1 fruit fly cellular context compared by ENCODE assay signal in the genomic region with DNA sequence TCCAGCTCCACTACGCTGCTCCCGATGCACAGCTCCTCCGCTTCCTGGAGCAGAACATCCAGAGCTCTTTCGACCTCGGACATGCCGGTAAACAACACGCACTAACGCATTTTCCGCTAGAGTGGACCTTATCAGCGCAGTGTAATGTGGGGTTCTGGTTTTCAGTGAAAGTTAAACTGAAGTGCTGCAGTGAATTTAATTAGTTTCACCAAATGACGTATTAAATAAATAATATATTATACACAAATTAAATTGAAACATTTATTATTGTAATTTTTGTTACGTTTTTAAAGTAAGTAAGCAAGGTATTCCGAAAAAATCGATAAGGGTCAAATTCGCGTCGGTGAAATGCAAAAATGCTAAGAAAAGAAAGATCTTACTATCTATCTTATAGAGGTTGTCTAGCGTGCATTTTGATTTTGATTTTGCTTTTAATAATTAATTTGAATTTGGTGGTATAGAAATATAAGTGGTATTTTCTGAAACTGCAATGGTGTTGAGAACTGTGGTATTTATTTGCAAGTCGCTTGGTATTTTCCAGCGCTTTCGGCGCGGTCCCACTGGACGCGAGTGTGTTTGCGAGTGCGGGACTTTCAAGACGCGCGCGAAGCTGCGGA.
TF ChIP-seq lines count a peak whose summit lies in the region.

A gene (minus strand): TSS at position 107 of the 617 bp plus-strand sequence.
A gene (plus strand): TSS at position 594 of the 617 bp plus-strand sequence.

TF ChIP-seq in whole organism, embryonic, 481 proteins besides CTCF, POLR2A, EP300 and RAD21 (continued from another document and continues in another):
- TF ChIP-seq pum (GFP tag; optimal IDR thresholded peaks at IDR 0.05; lab: Kevin White, UChicago) (no peak), CG10147 (GFP tag; optimal IDR thresholded peaks at IDR 0.05; lab: Kevin White, UChicago) (peak; percentile 75), CG6689 (GFP tag; IDR thresholded peaks at IDR 0.05; lab: Robert Waterston, UW) (peak; percentile 65), sqz (GFP tag; optimal IDR thresholded peaks at IDR 0.05; lab: Kevin White, UChicago) (no peak), Bteb2 (GFP tag; optimal IDR thresholded peaks at IDR 0.05; lab: Kevin White, UChicago) (no peak), B-H2 (GFP tag; optimal IDR thresholded peaks at IDR 0.05; lab: Kevin White, UChicago) (no peak), ERR (GFP tag; optimal IDR thresholded peaks at IDR 0.05; lab: Kevin White, UChicago) (no peak), CG7963 (GFP tag; IDR thresholded peaks at IDR 0.05; lab: Robert Waterston, UW; ENCODE audit: partially characterized antibody) (no peak), pho (GFP tag; optimal IDR thresholded peaks at IDR 0.05; lab: Kevin White, UChicago) (no peak), pros (GFP tag; optimal IDR thresholded peaks at IDR 0.05; lab: Kevin White, UChicago) (no peak), toy (GFP tag; IDR thresholded peaks at IDR 0.05; lab: Robert Waterston, UW) (peak; percentile 25; the same call in 1 of the 2 replicates), her (GFP tag; optimal IDR thresholded peaks at IDR 0.05; lab: Kevin White, UChicago) (no peak), E2f1 (GFP tag; IDR thresholded peaks at IDR 0.05; lab: Robert Waterston, UW) (peak; percentile 61), CG11085 (GFP tag; IDR thresholded peaks at IDR 0.05; lab: Robert Waterston, UW) (peak; percentile 63), CG1647 (GFP tag; optimal IDR thresholded peaks at IDR 0.05; lab: Kevin White, UChicago) (peak; percentile 14), gce (GFP tag; IDR thresholded peaks at IDR 0.05; lab: Robert Waterston, UW) (peak; percentile 38; the same call in 1 of the 3 replicates), gem (tag; optimal IDR thresholded peaks at IDR 0.05; lab: Kevin White, UChicago) (no peak), CG15269 (tag; optimal IDR thresholded peaks at IDR 0.05; lab: Kevin White, UChicago) (no peak), Dp (GFP tag; optimal IDR thresholded peaks at IDR 0.05; lab: Kevin White, UChicago) (peak; percentile 81), CG11093 (GFP tag; IDR thresholded peaks at IDR 0.05; lab: Robert Waterston, UW) (peak; percentile 42; the same call in 2 of the 3 replicates), nmo (GFP tag; optimal IDR thresholded peaks at IDR 0.05; lab: Kevin White, UChicago) (peak; percentile 39), CG17385 (GFP tag; optimal IDR thresholded peaks at IDR 0.05; lab: Kevin White, UChicago) (no peak), sens-2 (GFP tag; IDR thresholded peaks at IDR 0.05; lab: Robert Waterston, UW) (peak; percentile 79), fd3F (GFP tag; optimal IDR thresholded peaks at IDR 0.05; lab: Kevin White, UChicago) (no peak), CG30020 (tag; optimal IDR thresholded peaks at IDR 0.05; lab: Kevin White, UChicago) (peak; percentile 58), repo (GFP tag; optimal IDR thresholded peaks at IDR 0.05; lab: Kevin White, UChicago) (peak; percentile 49), NFAT (GFP tag; IDR thresholded peaks at IDR 0.05; lab: Robert Waterston, UW) (peak; percentile 83), Dip2 (GFP tag; IDR thresholded peaks at IDR 0.05; lab: Robert Waterston, UW) (no peak), CG13296 (GFP tag; optimal IDR thresholded peaks at IDR 0.05; lab: Kevin White, UChicago) (peak; percentile 53), dimm (GFP tag; IDR thresholded peaks at IDR 0.05; lab: Robert Waterston, UW) (0 out of 2 replicates have a peak, but pooled peaks have one; percentile 29), CG5245 (GFP tag; optimal IDR thresholded peaks at IDR 0.05; lab: Kevin White, UChicago) (peak; percentile 73), so (GFP tag; IDR thresholded peaks at IDR 0.05; lab: Robert Waterston, UW) (peak; percentile 58; the same call in 1 of the 3 replicates), wdn (GFP tag; IDR thresholded peaks at IDR 0.05; lab: Robert Waterston, UW) (no peak), trem (tag; optimal IDR thresholded peaks at IDR 0.05; lab: Kevin White, UChicago) (no peak), kni (GFP tag; optimal IDR thresholded peaks at IDR 0.05; lab: Kevin White, UChicago) (no peak), da (GFP tag; optimal IDR thresholded peaks at IDR 0.05; lab: Kevin White, UChicago) (no peak), pb (GFP tag; optimal IDR thresholded peaks at IDR 0.05; lab: Kevin White, UChicago) (peak; percentile 39), sd (tag; optimal IDR thresholded peaks at IDR 0.05; lab: Kevin White, UChicago) (no peak), ab (GFP tag; optimal IDR thresholded peaks at IDR 0.05; lab: Kevin White, UChicago) (no peak), Stat92E (GFP tag; optimal IDR thresholded peaks at IDR 0.05; lab: Kevin White, UChicago) (no peak), CG7372 (GFP tag; IDR thresholded peaks at IDR 0.05; lab: Robert Waterston, UW) (peak; percentile 62), CG34224 (GFP tag; IDR thresholded peaks at IDR 0.05; lab: Robert Waterston, UW; ENCODE audit: partially characterized antibody) (no peak), psq (GFP tag; optimal IDR thresholded peaks at IDR 0.05; lab: Kevin White, UChicago) (no peak), Hey (tag; optimal IDR thresholded peaks at IDR 0.05; lab: Kevin White, UChicago) (no peak), Sry-δ (GFP tag; optimal IDR thresholded peaks at IDR 0.05; lab: Kevin White, UChicago) (peak; percentile 2), grn (GFP tag; optimal IDR thresholded peaks at IDR 0.05; lab: Kevin White, UChicago) (no peak), zen2 (GFP tag; IDR thresholded peaks at IDR 0.05; lab: Robert Waterston, UW; ENCODE audit: partially characterized antibody) (no peak), CG8478 (optimal IDR thresholded peaks at IDR 0.05; lab: Kevin White, UChicago) (no peak), CG12391 (tag; optimal IDR thresholded peaks at IDR 0.05; lab: Kevin White, UChicago) (peak; percentile 32), CG4820 (GFP tag; optimal IDR thresholded peaks at IDR 0.05; lab: Kevin White, UChicago) (peak; percentile 62), CG13424 (tag; optimal IDR thresholded peaks at IDR 0.05; lab: Kevin White, UChicago) (peak; percentile 19), Dref (GFP tag; IDR thresholded peaks at IDR 0.05; lab: Robert Waterston, UW) (no peak; the same call in 1 of the 2 replicates), CG1024 (GFP tag; IDR thresholded peaks at IDR 0.05; lab: Robert Waterston, UW) (peak; percentile 77), sisA (GFP tag; IDR thresholded peaks at IDR 0.05; lab: Robert Waterston, UW) (peak; percentile 70; the same call in 1 of the 2 replicates), fd64A (GFP tag; optimal IDR thresholded peaks at IDR 0.05; lab: Kevin White, UChicago) (no peak), CG3847 (GFP tag; IDR thresholded peaks at IDR 0.05; lab: Robert Waterston, UW) (peak; percentile 55), Trl (optimal IDR thresholded peaks at IDR 0.05; lab: Kevin White, UChicago) (no peak), Trl (GFP tag; optimal IDR thresholded peaks at IDR 0.05; lab: Kevin White, UChicago) (peak; percentile 11), otp (GFP tag; IDR thresholded peaks at IDR 0.05; lab: Robert Waterston, UW) (peak; percentile 69; the same call in 1 of the 3 replicates), CG6654 (GFP tag; optimal IDR thresholded peaks at IDR 0.05; lab: Kevin White, UChicago) (peak; percentile 56), sc (optimal IDR thresholded peaks at IDR 0.05; lab: Kevin White, UChicago) (no peak), sc (GFP tag; optimal IDR thresholded peaks at IDR 0.05; lab: Kevin White, UChicago) (no peak), fd102C (GFP tag; optimal IDR thresholded peaks at IDR 0.05; lab: Kevin White, UChicago) (no peak), CG6791 (GFP tag; IDR thresholded peaks at IDR 0.05; lab: Robert Waterston, UW; ENCODE audit: partially characterized antibody) (no peak), ato (GFP tag; IDR thresholded peaks at IDR 0.05; lab: Robert Waterston, UW; ENCODE audit: partially characterized antibody) (no peak), Mad (GFP tag; optimal IDR thresholded peaks at IDR 0.05; lab: Kevin White, UChicago) (no peak), C15 (GFP tag; IDR thresholded peaks at IDR 0.05; lab: Robert Waterston, UW) (no peak), Hand (GFP tag; optimal IDR thresholded peaks at IDR 0.05; lab: Kevin White, UChicago) (no peak), Ada2b (GFP tag; IDR thresholded peaks at IDR 0.05; lab: Robert Waterston, UW) (peak; percentile 84), H2.0 (GFP tag; IDR thresholded peaks at IDR 0.05; lab: Robert Waterston, UW) (peak; percentile 63), cwo (GFP tag; optimal IDR thresholded peaks at IDR 0.05; lab: Kevin White, UChicago) (peak; percentile 21), vvl (GFP tag; IDR thresholded peaks at IDR 0.05; lab: Robert Waterston, UW) (peak; percentile 88), jigr1 (GFP tag; IDR thresholded peaks at IDR 0.05; lab: Robert Waterston, UW) (no peak), Ets65A (GFP tag; lab: Kevin White, UChicago) (peak; percentile 96), pfk (GFP tag; optimal IDR thresholded peaks at IDR 0.05; lab: Kevin White, UChicago) (no peak), HLH3B (GFP tag; IDR thresholded peaks at IDR 0.05; lab: Robert Waterston, UW) (peak; percentile 68), H15 (GFP tag; IDR thresholded peaks at IDR 0.05; lab: Robert Waterston, UW) (peak; percentile 60; the same call in 2 of the 3 replicates), en (GFP tag; optimal IDR thresholded peaks at IDR 0.05; lab: Kevin White, UChicago) (no peak), CG3726 (GFP tag; IDR thresholded peaks at IDR 0.05; lab: Robert Waterston, UW) (no peak), wor (GFP tag; IDR thresholded peaks at IDR 0.05; lab: Robert Waterston, UW) (no peak), CG12071 (GFP tag; optimal IDR thresholded peaks at IDR 0.05; lab: Kevin White, UChicago) (peak; percentile 63), CG8290 (GFP tag; optimal IDR thresholded peaks at IDR 0.05; lab: Kevin White, UChicago) (no peak), CG8290 (tag; optimal IDR thresholded peaks at IDR 0.05; lab: Kevin White, UChicago) (no peak), CG34376 (GFP tag; optimal IDR thresholded peaks at IDR 0.05; lab: Kevin White, UChicago) (peak; percentile 33), bcd (GFP tag; optimal IDR thresholded peaks at IDR 0.05; lab: Kevin White, UChicago) (peak; percentile 71), TFAM (GFP tag; optimal IDR thresholded peaks at IDR 0.05; lab: Kevin White, UChicago) (no peak), lmd (GFP tag; IDR thresholded peaks at IDR 0.05; lab: Robert Waterston, UW) (peak; percentile 73), CG12104 (GFP tag; optimal IDR thresholded peaks at IDR 0.05; lab: Kevin White, UChicago) (peak; percentile 43), jumu (GFP tag; optimal IDR thresholded peaks at IDR 0.05; lab: Kevin White, UChicago) (peak; percentile 12), CG14860 (GFP tag; IDR thresholded peaks at IDR 0.05; lab: Robert Waterston, UW; ENCODE audit: partially characterized antibody) (no peak), CG31365 (tag; optimal IDR thresholded peaks at IDR 0.05; lab: Kevin White, UChicago) (no peak), tap (tag; optimal IDR thresholded peaks at IDR 0.05; lab: Kevin White, UChicago) (peak; percentile 68), ATbp (GFP tag; optimal IDR thresholded peaks at IDR 0.05; lab: Kevin White, UChicago) (peak; percentile 55), gsb-n (tag; optimal IDR thresholded peaks at IDR 0.05; lab: Kevin White, UChicago) (no peak), croc (GFP tag; conservative IDR thresholded peaks at IDR 0.05; lab: Robert Waterston, UW) (no peak; the same call in 2 of the 3 replicates), slbo (GFP tag; IDR thresholded peaks at IDR 0.05; lab: Robert Waterston, UW) (peak; percentile 80), tup (GFP tag; optimal IDR thresholded peaks at IDR 0.05; lab: Kevin White, UChicago) (peak; percentile 74), dmrt99B (tag; optimal IDR thresholded peaks at IDR 0.05; lab: Kevin White, UChicago) (peak; percentile 18), CG13894 (tag; optimal IDR thresholded peaks at IDR 0.05; lab: Kevin White, UChicago) (no peak), Hmr (GFP tag; optimal IDR thresholded peaks at IDR 0.05; lab: Kevin White, UChicago) (peak; percentile 6), HmgZ (tag; optimal IDR thresholded peaks at IDR 0.05; lab: Kevin White, UChicago) (peak; percentile 8), CG16779 (GFP tag; IDR thresholded peaks at IDR 0.05; lab: Robert Waterston, UW) (peak; percentile 51; the same call in 1 of the 2 replicates), HLH4C (GFP tag; IDR thresholded peaks at IDR 0.05; lab: Robert Waterston, UW; ENCODE audit: partially characterized antibody) (no peak), corto (GFP tag; optimal IDR thresholded peaks at IDR 0.05; lab: Kevin White, UChicago) (no peak), CG6854 (GFP tag; optimal IDR thresholded peaks at IDR 0.05; lab: Kevin White, UChicago) (no peak), Pdp1 (GFP tag; optimal IDR thresholded peaks at IDR 0.05; lab: Kevin White, UChicago) (no peak), CG17568 (GFP tag; optimal IDR thresholded peaks at IDR 0.05; lab: Kevin White, UChicago) (no peak), Hr39 (optimal IDR thresholded peaks at IDR 0.05; lab: Kevin White, UChicago) (no peak), CG33213 (GFP tag; optimal IDR thresholded peaks at IDR 0.05; lab: Kevin White, UChicago) (no peak), CG12219 (GFP tag; optimal IDR thresholded peaks at IDR 0.05; lab: Kevin White, UChicago) (no peak), Sin3A (optimal IDR thresholded peaks at IDR 0.05; lab: Kevin White, UChicago) (peak; percentile 22), CG13287 (GFP tag; IDR thresholded peaks at IDR 0.05; lab: Robert Waterston, UW; ENCODE audit: partially characterized antibody) (no peak), CG32772 (GFP tag; IDR thresholded peaks at IDR 0.05; lab: Robert Waterston, UW) (peak; percentile 75), unc-4 (GFP tag; IDR thresholded peaks at IDR 0.05; lab: Robert Waterston, UW; ENCODE audit: partially characterized antibody) (no peak), dm (GFP tag; optimal IDR thresholded peaks at IDR 0.05; lab: Kevin White, UChicago) (no peak), CG2116 (GFP tag; optimal IDR thresholded peaks at IDR 0.05; lab: Kevin White, UChicago) (peak; percentile 23), caup (GFP tag; optimal IDR thresholded peaks at IDR 0.05; lab: Kevin White, UChicago; ENCODE audit: severe bottlenecking) (peak; percentile 67), CG9876 (GFP tag; optimal IDR thresholded peaks at IDR 0.05; lab: Kevin White, UChicago) (no peak), bbx (GFP tag; IDR thresholded peaks at IDR 0.05; lab: Robert Waterston, UW; ENCODE audit: partially characterized antibody) (no peak), cas (GFP tag; IDR thresholded peaks at IDR 0.05; lab: Robert Waterston, UW) (peak; percentile 53; the same call in 1 of the 2 replicates), Side (GFP tag; optimal IDR thresholded peaks at IDR 0.05; lab: Kevin White, UChicago) (no peak), Hr3 (GFP tag; optimal IDR thresholded peaks at IDR 0.05; lab: Kevin White, UChicago) (no peak), ftz-f1 (GFP tag; optimal IDR thresholded peaks at IDR 0.05; lab: Kevin White, UChicago) (peak; percentile 56), Ssrp (tag; optimal IDR thresholded peaks at IDR 0.05; lab: Kevin White, UChicago) (no peak)
